Worm (Caenorhabditis elegans) whole organism, early embryonic: ENCODE data around the gene Y51B9A.9.

Experiments used
- ama-1 ChIP-seq: fragments of 150-350 bp; optimal IDR thresholded peaks from 2 replicates; lab custom pipeline; 2014
- flt-1 ChIP-seq: fragments of 200-800 bp; sonication (Bioruptor generic); IDR thresholded peaks from 2 replicates; pipeline ENCODE4 v1.3.6; 2022; ENCODE audit warnings: missing genetic modification characterization, missing compliant biosample characterization
- hmbx-1 ChIP-seq: sonication (generic microtip); optimal IDR thresholded peaks from 2 replicates; lab custom pipeline; 2016; ENCODE audit warnings: mild to moderate bottlenecking, missing genetic modification characterization, missing compliant biosample characterization

ce11 chrII:9436009-9436408, 38.6 kb upstream of the Y51B9A.9 start, which contains the start of gene kin-16:
- TF ChIP-seq flt-1 (GFP tag; lab: Robert Waterston, UW) (no peak), ama-1 (lab: Kevin White, UChicago) (no peak), hmbx-1 (tag; lab: Kevin White, UChicago) (no peak)
